Fruit fly (Drosophila melanogaster) whole organism, embryonic: ENCODE results near the gene CG6067.
A peak's percentile ranks its signal among the peaks of the same experiment; 100 is the strongest.

Experiments
- CG10147 ChIP-seq: fragments of 200-800 bp; sonication (Bioruptor generic); optimal IDR thresholded peaks from 2 replicates; lab custom pipeline; 2019; ENCODE audit warnings: missing biosample characterization, mild to moderate bottlenecking, missing genetic modification characterization, moderate library complexity
- CG10209 ChIP-seq: fragments of 200-800 bp; sonication (Bioruptor generic); optimal IDR thresholded peaks from 3 replicates; lab custom pipeline; 2017; ENCODE audit warnings: missing biosample characterization, mild to moderate bottlenecking, missing genetic modification characterization, missing genetic modification reagents
- CG10543 ChIP-seq: fragments of 200-800 bp; sonication (Bioruptor generic); optimal IDR thresholded peaks from 3 replicates; lab custom pipeline; 2017; ENCODE audit warnings: missing biosample characterization, mild to moderate bottlenecking, missing genetic modification characterization, moderate library complexity
- CG10959 ChIP-seq: fragments of 200-800 bp; sonication (Bioruptor generic); IDR thresholded peaks from 2 replicates; pipeline ENCODE4 v1.3.6; 2022; ENCODE audit warnings: missing biosample characterization, missing genetic modification characterization
- CG10979 ChIP-seq: fragments of 200-800 bp; sonication (Bioruptor generic); optimal IDR thresholded peaks from 2 replicates; lab custom pipeline; 2018; ENCODE audit warnings: missing biosample characterization, mild to moderate bottlenecking, missing genetic modification characterization, moderate library complexity
- CG11504 ChIP-seq: fragments of 200-800 bp; sonication (Bioruptor generic); optimal IDR thresholded peaks from 3 replicates; lab custom pipeline; 2019; ENCODE audit warnings: missing biosample characterization, mild to moderate bottlenecking, missing genetic modification characterization, moderate library complexity
- CG12659 ChIP-seq: fragments of 200-800 bp; sonication (Bioruptor generic); optimal IDR thresholded peaks from 3 replicates; lab custom pipeline; 2017; ENCODE audit warnings: mild to moderate bottlenecking, missing biosample characterization, missing genetic modification reagents, missing genetic modification characterization
- CG14710 ChIP-seq: fragments of 200-800 bp; sonication (Bioruptor generic); optimal IDR thresholded peaks from 3 replicates; lab custom pipeline; 2019; ENCODE audit warnings: missing biosample characterization, mild to moderate bottlenecking, missing genetic modification characterization, moderate library complexity
- CG18599 ChIP-seq: fragments of 200-800 bp; sonication (Bioruptor generic); optimal IDR thresholded peaks from 3 replicates; lab custom pipeline; 2017; ENCODE audit warnings: missing biosample characterization, missing genetic modification characterization, mild to moderate bottlenecking, moderate library complexity, missing genetic modification reagents
- CG2202 ChIP-seq: fragments of 200-800 bp; sonication (Bioruptor generic); optimal IDR thresholded peaks from 2 replicates; lab custom pipeline; 2018; ENCODE audit warnings: missing biosample characterization, mild to moderate bottlenecking, missing genetic modification characterization
- CG32772 ChIP-seq: fragments of 200-800 bp; sonication (Bioruptor generic); IDR thresholded peaks from 2 replicates; pipeline ENCODE4 v1.3.6; 2022; ENCODE audit warnings: missing biosample characterization, missing genetic modification characterization
- CG33557 ChIP-seq: fragments of 200-800 bp; sonication (Bioruptor generic); optimal IDR thresholded peaks from 2 replicates; lab custom pipeline; 2019; ENCODE audit warnings: missing biosample characterization, mild to moderate bottlenecking, missing genetic modification characterization, moderate library complexity
- CG3995 ChIP-seq: fragments of 200-800 bp; sonication (Bioruptor generic); optimal IDR thresholded peaks from 3 replicates; lab custom pipeline; 2016; ENCODE audit warnings: missing biosample characterization, missing genetic modification characterization
- CG4424 ChIP-seq: fragments of 200-800 bp; sonication (Bioruptor generic); optimal IDR thresholded peaks from 3 replicates; lab custom pipeline; 2016; ENCODE audit warnings: missing biosample characterization, missing genetic modification characterization
- CG6689 ChIP-seq: fragments of 200-800 bp; sonication (Bioruptor generic); IDR thresholded peaks from 2 replicates; pipeline ENCODE4 v1.3.6; 2022; ENCODE audit warnings: missing biosample characterization, missing genetic modification characterization
- CG7357 ChIP-seq: fragments of 200-800 bp; sonication (Bioruptor generic); IDR thresholded peaks from 3 replicates; pipeline ENCODE4 v1.3.6; 2022; ENCODE audit warnings: missing biosample characterization, missing genetic modification characterization
- CG8388 ChIP-seq: fragments of 200-800 bp; sonication (Bioruptor generic); optimal IDR thresholded peaks from 2 replicates; lab custom pipeline; 2019; ENCODE audit warnings: missing biosample characterization, mild to moderate bottlenecking, missing genetic modification characterization, moderate library complexity
- CG9727 ChIP-seq: fragments of 200-800 bp; sonication (Bioruptor generic); optimal IDR thresholded peaks from 3 replicates; lab custom pipeline; 2017; ENCODE audit warnings: missing biosample characterization, mild to moderate bottlenecking, missing genetic modification characterization
- Dfd ChIP-seq, 2 experiments: fragments of >200 bp; optimal IDR thresholded peaks; 2 replicates each; lab custom pipeline; 2017; ENCODE audit warnings: missing biosample characterization in 2 of 2, missing genetic modification characterization in 2 of 2
- Dref ChIP-seq: fragments of 200-800 bp; sonication (Bioruptor generic); IDR thresholded peaks from 2 replicates; pipeline ENCODE4 v1.3.6; 2022; ENCODE audit warnings: missing biosample characterization, missing genetic modification characterization
- E2f2 ChIP-seq: fragments of 200-800 bp; sonication (Bioruptor generic); IDR thresholded peaks from 2 replicates; pipeline ENCODE4 v1.3.6; 2022; ENCODE audit warnings: missing biosample characterization, missing genetic modification characterization
- ERR ChIP-seq: fragments of 200-800 bp; sonication (Bioruptor generic); optimal IDR thresholded peaks from 2 replicates; lab custom pipeline; 2016; ENCODE audit warnings: missing biosample characterization, missing genetic modification characterization
- Fer1 ChIP-seq: fragments of 200-800 bp; sonication (Bioruptor generic); optimal IDR thresholded peaks from 2 replicates; lab custom pipeline; 2017; ENCODE audit warnings: missing biosample characterization, mild to moderate bottlenecking, missing genetic modification characterization
- Fer3 ChIP-seq: fragments of 200-800 bp; sonication (Bioruptor generic); optimal IDR thresholded peaks from 2 replicates; lab custom pipeline; 2018; ENCODE audit warnings: missing biosample characterization, mild to moderate bottlenecking, missing genetic modification characterization, moderate library complexity
- Hr51 ChIP-seq, 2 experiments: fragments of 200-800 bp; sonication (Bioruptor generic); optimal IDR thresholded peaks; 2 replicates in 1 of 2; 3 replicates in 1 of 2; lab custom pipeline; 2016 to 2018; ENCODE audit warnings: missing biosample characterization in 2 of 2, missing genetic modification characterization in 2 of 2, mild to moderate bottlenecking in 1 of 2, moderate library complexity in 1 of 2
- Meics ChIP-seq: fragments of 200-800 bp; sonication (Bioruptor generic); optimal IDR thresholded peaks from 2 replicates; lab custom pipeline; 2017; ENCODE audit warnings: missing biosample characterization, mild to moderate bottlenecking, missing genetic modification characterization
- NFAT ChIP-seq: fragments of 200-800 bp; sonication (Bioruptor generic); IDR thresholded peaks from 2 replicates; pipeline ENCODE4 v1.3.6; 2022; ENCODE audit warnings: missing biosample characterization, missing genetic modification characterization
- Ravus ChIP-seq: fragments of 200-800 bp; sonication (Bioruptor generic); IDR thresholded peaks from 2 replicates; pipeline ENCODE4 v1.3.6; 2022; ENCODE audit warnings: missing biosample characterization, missing genetic modification characterization
- Sin3A ChIP-seq: fragments of >200 bp; optimal IDR thresholded peaks from 2 replicates; lab custom pipeline; 2018
- Sox102F ChIP-seq: fragments of 200-800 bp; sonication (Bioruptor generic); optimal IDR thresholded peaks from 2 replicates; lab custom pipeline; 2018; ENCODE audit warnings: missing biosample characterization, mild to moderate bottlenecking, missing genetic modification characterization, moderate library complexity
- ci ChIP-seq: fragments of 200-800 bp; sonication (Bioruptor generic); IDR thresholded peaks from 3 replicates; pipeline ENCODE4 v1.3.6; 2022; ENCODE audit warnings: missing biosample characterization, missing genetic modification characterization
- dmrt11E ChIP-seq: fragments of 200-800 bp; sonication (Bioruptor generic); optimal IDR thresholded peaks from 3 replicates; lab custom pipeline; 2018; ENCODE audit warnings: missing biosample characterization, mild to moderate bottlenecking, missing genetic modification characterization, moderate library complexity
- eve ChIP-seq, 2 experiments: fragments of >200 bp; optimal IDR thresholded peaks; 2 replicates each; lab custom pipeline; 2017; ENCODE audit warnings: missing biosample characterization in 2 of 2, missing genetic modification characterization in 2 of 2
- eyg ChIP-seq: fragments of 200-800 bp; sonication (Bioruptor generic); optimal IDR thresholded peaks from 3 replicates; lab custom pipeline; 2016; ENCODE audit warnings: missing biosample characterization, missing genetic modification characterization
- gsb-n ChIP-seq: fragments of 200-800 bp; sonication (Bioruptor generic); optimal IDR thresholded peaks from 3 replicates; lab custom pipeline; 2018; ENCODE audit warnings: missing biosample characterization, mild to moderate bottlenecking, missing genetic modification characterization
- knrl ChIP-seq: fragments of 200-800 bp; sonication (Bioruptor generic); IDR thresholded peaks from 3 replicates; pipeline ENCODE4 v1.3.6; 2022; ENCODE audit warnings: missing biosample characterization, missing genetic modification characterization; ENCODE audit not compliant: partially characterized antibody
- lab ChIP-seq: fragments of 200-800 bp; sonication (Bioruptor generic); optimal IDR thresholded peaks from 3 replicates; lab custom pipeline; 2017; ENCODE audit warnings: missing biosample characterization, missing genetic modification characterization, mild to moderate bottlenecking, moderate library complexity, missing genetic modification reagents
- lbe ChIP-seq: fragments of 200-800 bp; sonication (Bioruptor generic); optimal IDR thresholded peaks from 2 replicates; lab custom pipeline; 2016; ENCODE audit warnings: missing biosample characterization, mild to moderate bottlenecking, missing genetic modification characterization
- lov ChIP-seq, 2 experiments: fragments of 200-800 bp in 1 of 2; fragments of >200 bp in 1 of 2; sonication (Bioruptor generic) in 1 of 2; IDR thresholded peaks in 1 of 2; optimal IDR thresholded peaks in 1 of 2; 2 replicates in 1 of 2; 3 replicates in 1 of 2; pipeline versions ENCODE4 v1.3.6 to Lab custom; 2017 to 2022; ENCODE audit warnings: missing biosample characterization in 1 of 2, missing genetic modification characterization in 1 of 2
- luna ChIP-seq: fragments of 200-800 bp; sonication (Bioruptor generic); optimal IDR thresholded peaks from 2 replicates; lab custom pipeline; 2016; ENCODE audit warnings: missing biosample characterization, missing genetic modification characterization
- pita ChIP-seq: fragments of 200-800 bp; sonication (Bioruptor generic); optimal IDR thresholded peaks from 2 replicates; lab custom pipeline; 2017; ENCODE audit warnings: missing biosample characterization, mild to moderate bottlenecking, missing genetic modification characterization
- prd ChIP-seq, 3 experiments: fragments of >200 bp in 2 of 3; fragments of 200-800 bp in 1 of 3; sonication (Bioruptor generic) in 1 of 3; optimal IDR thresholded peaks in 2 of 3; IDR thresholded peaks in 1 of 3; 2 replicates in 2 of 3; 3 replicates in 1 of 3; pipeline versions ENCODE4 v1.3.6 to Lab custom; 2017 to 2022; ENCODE audit warnings: missing biosample characterization in 1 of 3, missing genetic modification characterization in 1 of 3
- psq ChIP-seq: fragments of 200-800 bp; sonication (Bioruptor generic); optimal IDR thresholded peaks from 2 replicates; lab custom pipeline; 2017; ENCODE audit warnings: missing biosample characterization, missing genetic modification characterization
- sens-2 ChIP-seq: fragments of 200-800 bp; sonication (Bioruptor generic); IDR thresholded peaks from 2 replicates; pipeline ENCODE4 v1.3.6; 2022; ENCODE audit warnings: missing biosample characterization, missing genetic modification characterization
- slbo ChIP-seq: fragments of 200-800 bp; sonication (Bioruptor generic); IDR thresholded peaks from 2 replicates; pipeline ENCODE4 v1.3.6; 2022; ENCODE audit warnings: missing biosample characterization, missing genetic modification characterization
- tgo ChIP-seq: fragments of 200-800 bp; sonication (Bioruptor generic); IDR thresholded peaks from 3 replicates; pipeline ENCODE4 v1.3.6; 2022; ENCODE audit warnings: missing biosample characterization, missing genetic modification characterization
- tio ChIP-seq: fragments of 200-800 bp; sonication (Bioruptor generic); optimal IDR thresholded peaks from 2 replicates; lab custom pipeline; 2017; ENCODE audit warnings: missing biosample characterization, missing genetic modification characterization, inconsistent platforms
- tup ChIP-seq: fragments of 200-800 bp; sonication (Bioruptor generic); optimal IDR thresholded peaks from 2 replicates; lab custom pipeline; 2016; ENCODE audit warnings: missing biosample characterization, mild to moderate bottlenecking, missing genetic modification characterization, moderate library complexity
- unpg ChIP-seq: fragments of 200-800 bp; sonication (Bioruptor generic); optimal IDR thresholded peaks from 3 replicates; lab custom pipeline; 2018; ENCODE audit warnings: missing biosample characterization, mild to moderate bottlenecking, missing genetic modification characterization, moderate library complexity

Gene CG6067

DNA sequence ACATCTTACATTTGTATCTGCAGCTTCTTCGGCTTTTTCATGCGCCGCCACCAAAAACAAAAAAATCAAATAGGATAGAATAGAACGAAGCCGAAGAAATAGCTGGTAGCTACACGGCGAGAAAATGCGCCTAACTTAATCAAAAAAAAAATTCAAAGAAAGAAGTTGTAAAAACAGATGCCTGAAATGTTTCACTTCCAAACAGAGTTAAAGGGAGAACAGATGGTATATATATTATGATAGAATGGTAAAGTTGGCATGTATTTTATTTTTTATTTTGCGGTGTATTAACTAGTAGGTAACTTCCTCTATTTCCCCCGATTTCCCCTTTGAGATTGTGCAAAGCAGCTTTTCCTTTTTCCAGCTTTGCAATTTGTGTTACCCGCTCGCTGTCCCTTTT is 31.1 kb upstream of the CG6067 start (continued):
- TF ChIP-seq tgo (GFP tag; lab: Robert Waterston, UW) (peak; percentile 15; the same call in 1 of the 3 replicates), psq (GFP tag; lab: Kevin White, UChicago) (no peak), gsb-n (tag; lab: Kevin White, UChicago) (peak; percentile 2), CG18599 (GFP tag; lab: Kevin White, UChicago) (peak; percentile 53), pita (GFP tag; lab: Kevin White, UChicago) (no peak), knrl (GFP tag; lab: Robert Waterston, UW) (no peak), CG10979 (tag; lab: Kevin White, UChicago) (peak; percentile 56), eyg (GFP tag; lab: Kevin White, UChicago) (no peak), CG4424 (GFP tag; lab: Kevin White, UChicago) (no peak), CG2202 (no peak), eve (GFP tag; optimal IDR thresholded peaks at IDR 0.05; lab: Kevin White, UChicago) (no peak), CG6689 (GFP tag; lab: Robert Waterston, UW) (0 out of 2 replicates have a peak, but pooled peaks have one; percentile 14), Sox102F (GFP tag; lab: Kevin White, UChicago) (peak; percentile 54), luna (no peak), CG33557 (GFP tag; lab: Kevin White, UChicago) (no peak), CG32772 (GFP tag; lab: Robert Waterston, UW) (no peak), lbe (GFP tag; lab: Kevin White, UChicago) (no peak), CG8388 (GFP tag; lab: Kevin White, UChicago) (peak; percentile 21), ci (GFP tag; lab: Robert Waterston, UW) (0 out of 3 replicates have a peak, but pooled peaks have one; percentile 37), Fer3 (tag; lab: Kevin White, UChicago) (peak; percentile 5), CG10209 (GFP tag; lab: Kevin White, UChicago) (peak; percentile 21), tio (GFP tag; lab: Kevin White, UChicago) (peak; percentile 17), CG10147 (peak; percentile 11), CG11504 (tag; lab: Kevin White, UChicago) (peak; percentile 59), ERR (GFP tag; lab: Kevin White, UChicago) (no peak), NFAT (GFP tag; lab: Robert Waterston, UW) (no peak), Fer1 (GFP tag; lab: Kevin White, UChicago) (peak; percentile 8), CG7357 (0 out of 3 replicates have a peak, but pooled peaks have one; percentile 29), CG3995 (GFP tag; lab: Kevin White, UChicago) (no peak), Meics (GFP tag; lab: Kevin White, UChicago) (peak; percentile 28), prd (optimal IDR thresholded peaks at IDR 0.05; lab: Kevin White, UChicago) (no peak), prd (GFP tag; IDR thresholded peaks at IDR 0.05; lab: Robert Waterston, UW) (peak; percentile 50; the same call in 1 of the 3 replicates), tup (no peak), lab (peak; percentile 29), unpg (GFP tag; lab: Kevin White, UChicago) (peak; percentile 45), lov (optimal IDR thresholded peaks at IDR 0.05; lab: Kevin White, UChicago) (no peak), lov (GFP tag; IDR thresholded peaks at IDR 0.05; lab: Robert Waterston, UW) (no peak), CG10959 (GFP tag; lab: Robert Waterston, UW) (0 out of 2 replicates have a peak, but pooled peaks have one; percentile 12), Hr51 (GFP tag; optimal IDR thresholded peaks at IDR 0.05; lab: Kevin White, UChicago) (peak in 1 of 2 experiments; percentile 37), Dref (GFP tag; lab: Robert Waterston, UW) (no peak), CG10543 (no peak), Dfd (GFP tag; optimal IDR thresholded peaks at IDR 0.05; lab: Kevin White, UChicago) (no peak), slbo (GFP tag; lab: Robert Waterston, UW) (peak; percentile 33; the same call in 1 of the 2 replicates), sens-2 (GFP tag; lab: Robert Waterston, UW) (no peak), CG12659 (peak; percentile 3), CG14710 (tag; lab: Kevin White, UChicago) (peak; percentile 24), dmrt11E (peak; percentile 17), E2f2 (GFP tag; lab: Robert Waterston, UW) (0 out of 2 replicates have a peak, but pooled peaks have one; percentile 14), CG9727 (GFP tag; lab: Kevin White, UChicago) (peak; percentile 18), Ravus (no peak), Sin3A (lab: Kevin White, UChicago) (no peak)
